Fruit fly (Drosophila melanogaster): Measurements from ENCODE around the gene msd5.
A peak's percentile ranks its signal among the peaks of the same experiment; 100 is the strongest.

DNA sequence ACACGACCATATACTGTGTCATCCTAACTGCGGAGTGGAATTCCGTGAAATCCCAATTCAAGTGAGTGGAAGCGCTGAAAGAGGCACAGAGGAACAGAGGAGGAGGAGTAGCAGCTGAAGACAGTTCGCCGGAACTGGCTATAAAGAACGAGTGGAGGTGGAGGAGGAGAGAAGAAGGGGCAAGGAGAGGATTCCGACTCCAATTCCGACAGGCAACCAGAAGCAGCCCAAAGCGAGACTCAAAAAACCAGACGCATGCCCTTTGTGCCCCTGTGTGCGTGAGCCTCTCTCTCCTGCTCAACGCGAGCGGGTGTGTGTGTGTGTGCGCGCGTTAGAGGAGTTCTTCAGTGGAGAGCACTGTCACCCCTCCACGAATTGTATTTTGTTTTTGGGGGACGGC is 16.5 kb upstream of the msd5 start:
- no peak for TF ChIP-seq CG12942 (GFP tag; optimal IDR thresholded peaks at IDR 0.05)
- no peak for TF ChIP-seq CG9609 (GFP tag; optimal IDR thresholded peaks at IDR 0.05)
- no peak for TF ChIP-seq prd (optimal IDR thresholded peaks at IDR 0.05)
- TF ChIP-seq prd (GFP tag; IDR thresholded peaks at IDR 0.05): no peak
- TF ChIP-seq CG4707 (GFP tag; optimal IDR thresholded peaks at IDR 0.05): no peak
- TF ChIP-seq HmgZ (tag; optimal IDR thresholded peaks at IDR 0.05): no peak
- TF ChIP-seq CG2199 (GFP tag; IDR thresholded peaks at IDR 0.05): no peak
- no peak for TF ChIP-seq CG3065 (GFP tag; optimal IDR thresholded peaks at IDR 0.05)
- TF ChIP-seq z (GFP tag; IDR thresholded peaks at IDR 0.05): peak; percentile 88
- no peak for TF ChIP-seq eve (GFP tag; optimal IDR thresholded peaks at IDR 0.05)

All from whole organism, embryonic.